Fruit fly (Drosophila melanogaster): Measurements from ENCODE around the gene CG11345.

DNA sequence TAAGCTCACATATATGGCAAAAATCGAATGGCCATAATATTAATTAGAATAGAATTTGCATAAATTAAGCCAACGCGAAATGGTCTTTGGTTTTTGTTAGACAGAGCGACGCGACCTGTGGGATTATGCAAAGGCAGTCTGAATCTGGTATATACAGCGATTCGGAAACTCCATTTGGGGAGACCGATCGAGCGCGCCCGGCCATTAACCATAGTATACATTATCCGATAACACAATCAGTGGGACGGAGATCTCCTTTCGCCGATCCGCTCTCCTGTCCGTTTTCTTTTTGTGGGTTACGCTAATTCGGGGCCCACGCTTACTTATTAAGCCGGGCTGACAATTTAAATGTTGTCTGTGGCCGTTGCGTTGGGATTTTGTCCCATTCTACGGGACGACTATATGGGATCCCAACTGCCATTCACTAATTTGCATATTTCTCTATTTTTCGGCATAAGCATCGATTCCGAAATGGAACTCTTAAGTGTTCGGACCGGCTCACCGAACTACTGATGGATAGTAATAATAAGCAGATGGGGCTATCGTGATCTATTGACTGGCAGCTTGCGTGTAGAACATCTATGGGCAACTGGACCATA is 19.8 kb upstream of the CG11345 start:
- TF ChIP-seq CG14655 (GFP tag; optimal IDR thresholded peaks at IDR 0.05) (no peak), fd96Ca (GFP tag; IDR thresholded peaks at IDR 0.05) (no peak), CG8301 (tag; optimal IDR thresholded peaks at IDR 0.05) (no peak), CG17806 (tag; optimal IDR thresholded peaks at IDR 0.05) (no peak), Snoo (tag; optimal IDR thresholded peaks at IDR 0.05) (no peak)
